Worm (Caenorhabditis elegans): ENCODE measurements around the gene C05D12.3.

Gene C05D12.3

ce11 chrII:11424579-11425316, at the start of gene C05D12.3:
C05D12.3 (plus strand) TSS chrII:11425266.
- TF ChIP-seq ref-1 (GFP tag; conservative IDR thresholded peaks at IDR 0.05) (no peak), med-1 (GFP tag; optimal IDR thresholded peaks at IDR 0.05; ENCODE audit: insufficient read depth) (no peak), ztf-29 (GFP tag; IDR thresholded peaks at IDR 0.05) (no peak), klf-2 (GFP tag; conservative IDR thresholded peaks at IDR 0.05) (no peak), ztf-23 (GFP tag; IDR thresholded peaks at IDR 0.05) (no peak), tab-1 (GFP tag; IDR thresholded peaks at IDR 0.05) (no peak), flt-1 (GFP tag; IDR thresholded peaks at IDR 0.05) (no peak), T22C8.4 (GFP tag; IDR thresholded peaks at IDR 0.05) (no peak), cog-1 (tag; optimal IDR thresholded peaks at IDR 0.05) (no peak)

ce11 chrII:11376026-11376425, 49.0 kb upstream of the C05D12.3 start:
- TF ChIP-seq ref-1 (GFP tag; conservative IDR thresholded peaks at IDR 0.05) (no peak), klf-2 (GFP tag; conservative IDR thresholded peaks at IDR 0.05) (no peak), T22C8.4 (GFP tag; IDR thresholded peaks at IDR 0.05) (no peak), flt-1 (GFP tag; IDR thresholded peaks at IDR 0.05) (no peak), cog-1 (tag; optimal IDR thresholded peaks at IDR 0.05) (no peak), ztf-23 (GFP tag; IDR thresholded peaks at IDR 0.05) (no peak), tab-1 (GFP tag; IDR thresholded peaks at IDR 0.05) (no peak), med-1 (GFP tag; optimal IDR thresholded peaks at IDR 0.05; ENCODE audit: insufficient read depth) (no peak), ztf-29 (GFP tag; IDR thresholded peaks at IDR 0.05) (no peak)

ce11 chrII:11376598-11377108, 48.4 kb upstream of the C05D12.3 start:
- TF ChIP-seq tab-1 (GFP tag; IDR thresholded peaks at IDR 0.05) (no peak), ref-1 (GFP tag; conservative IDR thresholded peaks at IDR 0.05) (no peak), ztf-29 (GFP tag; IDR thresholded peaks at IDR 0.05) (no peak), med-1 (GFP tag; optimal IDR thresholded peaks at IDR 0.05; ENCODE audit: insufficient read depth) (no peak), klf-2 (GFP tag; conservative IDR thresholded peaks at IDR 0.05) (no peak), ztf-23 (GFP tag; IDR thresholded peaks at IDR 0.05) (no peak), flt-1 (GFP tag; IDR thresholded peaks at IDR 0.05) (no peak), cog-1 (tag; optimal IDR thresholded peaks at IDR 0.05) (no peak), T22C8.4 (GFP tag; IDR thresholded peaks at IDR 0.05) (no peak)

- TF ChIP-seq cog-1 (tag; optimal IDR thresholded peaks at IDR 0.05) = no peak
- no peak for TF ChIP-seq ztf-29 (GFP tag; IDR thresholded peaks at IDR 0.05)
- no peak for TF ChIP-seq ref-1 (GFP tag; conservative IDR thresholded peaks at IDR 0.05)
- TF ChIP-seq T22C8.4 (GFP tag; IDR thresholded peaks at IDR 0.05) = no peak
- TF ChIP-seq med-1 (GFP tag; optimal IDR thresholded peaks at IDR 0.05; ENCODE audit: insufficient read depth) = no peak
- no peak for TF ChIP-seq klf-2 (GFP tag; conservative IDR thresholded peaks at IDR 0.05)
- TF ChIP-seq flt-1 (GFP tag; IDR thresholded peaks at IDR 0.05) = no peak
- TF ChIP-seq ztf-23 (GFP tag; IDR thresholded peaks at IDR 0.05) = no peak
- no peak for TF ChIP-seq tab-1 (GFP tag; IDR thresholded peaks at IDR 0.05)
Measured at ce11 chrII:11377700-11378099, 47.4 kb upstream of the C05D12.3 start.

ce11 chrII:11383058-11383457, 42.0 kb upstream of the C05D12.3 start, which contains the start of the genes C33B4.5 and C33B4.4:
C33B4.5 (plus strand) TSS chrII:11383327.
C33B4.4 (minus strand) TSS chrII:11383442.
- TF ChIP-seq flt-1 (GFP tag; IDR thresholded peaks at IDR 0.05) (no peak), T22C8.4 (GFP tag; IDR thresholded peaks at IDR 0.05) (no peak), ref-1 (GFP tag; conservative IDR thresholded peaks at IDR 0.05) (no peak), ztf-23 (GFP tag; IDR thresholded peaks at IDR 0.05) (no peak), ztf-29 (GFP tag; IDR thresholded peaks at IDR 0.05) (no peak), tab-1 (GFP tag; IDR thresholded peaks at IDR 0.05) (no peak), klf-2 (GFP tag; conservative IDR thresholded peaks at IDR 0.05) (no peak), med-1 (GFP tag; optimal IDR thresholded peaks at IDR 0.05; ENCODE audit: insufficient read depth) (no peak), cog-1 (tag; optimal IDR thresholded peaks at IDR 0.05) (no peak)

ce11 chrII:11384099-11384498, 41.0 kb upstream of the C05D12.3 start:
- TF ChIP-seq klf-2 (GFP tag; conservative IDR thresholded peaks at IDR 0.05) (no peak), cog-1 (tag; optimal IDR thresholded peaks at IDR 0.05) (no peak), ztf-29 (GFP tag; IDR thresholded peaks at IDR 0.05) (no peak), ztf-23 (GFP tag; IDR thresholded peaks at IDR 0.05) (no peak), T22C8.4 (GFP tag; IDR thresholded peaks at IDR 0.05) (no peak)

- no peak for TF ChIP-seq ztf-23 (GFP tag; IDR thresholded peaks at IDR 0.05)
- no peak for TF ChIP-seq med-1 (GFP tag; optimal IDR thresholded peaks at IDR 0.05; ENCODE audit: insufficient read depth)
- 0 out of 2 replicates have a peak, but pooled peaks have one; percentile 39 for TF ChIP-seq tab-1 (GFP tag; IDR thresholded peaks at IDR 0.05)
Measured at ce11 chrII:11386950-11387349, 38.1 kb upstream of the C05D12.3 start.

- TF ChIP-seq T22C8.4 (GFP tag; IDR thresholded peaks at IDR 0.05) = no peak
- no peak for TF ChIP-seq ztf-29 (GFP tag; IDR thresholded peaks at IDR 0.05)
- no peak for TF ChIP-seq klf-2 (GFP tag; conservative IDR thresholded peaks at IDR 0.05)
- no peak for TF ChIP-seq med-1 (GFP tag; optimal IDR thresholded peaks at IDR 0.05; ENCODE audit: insufficient read depth)
Measured at ce11 chrII:11390865-11391264, 34.2 kb upstream of the C05D12.3 start, which contains the start of gene shn-1. shn-1 (minus strand) TSS chrII:11390965.

- no peak for TF ChIP-seq cog-1 (tag; optimal IDR thresholded peaks at IDR 0.05)
- no peak for TF ChIP-seq ref-1 (GFP tag; conservative IDR thresholded peaks at IDR 0.05)
- no peak for TF ChIP-seq T22C8.4 (GFP tag; IDR thresholded peaks at IDR 0.05)
- TF ChIP-seq med-1 (GFP tag; optimal IDR thresholded peaks at IDR 0.05; ENCODE audit: insufficient read depth) = no peak
- TF ChIP-seq ztf-23 (GFP tag; IDR thresholded peaks at IDR 0.05) = no peak
- no peak for TF ChIP-seq tab-1 (GFP tag; IDR thresholded peaks at IDR 0.05)
- no peak for TF ChIP-seq flt-1 (GFP tag; IDR thresholded peaks at IDR 0.05)
- TF ChIP-seq ztf-29 (GFP tag; IDR thresholded peaks at IDR 0.05) = no peak
Measured at ce11 chrII:11392390-11392789, 32.7 kb upstream of the C05D12.3 start.

- no peak for TF ChIP-seq ztf-29 (GFP tag; IDR thresholded peaks at IDR 0.05)
- no peak for TF ChIP-seq klf-2 (GFP tag; conservative IDR thresholded peaks at IDR 0.05)
- TF ChIP-seq cog-1 (tag; optimal IDR thresholded peaks at IDR 0.05) = no peak
- no peak for TF ChIP-seq T22C8.4 (GFP tag; IDR thresholded peaks at IDR 0.05)
- no peak for TF ChIP-seq flt-1 (GFP tag; IDR thresholded peaks at IDR 0.05)
- TF ChIP-seq med-1 (GFP tag; optimal IDR thresholded peaks at IDR 0.05; ENCODE audit: insufficient read depth) = no peak
- TF ChIP-seq ztf-23 (GFP tag; IDR thresholded peaks at IDR 0.05) = no peak
- no peak for TF ChIP-seq tab-1 (GFP tag; IDR thresholded peaks at IDR 0.05)
- TF ChIP-seq ref-1 (GFP tag; conservative IDR thresholded peaks at IDR 0.05) = no peak
Measured at ce11 chrII:11393787-11394186, 31.3 kb upstream of the C05D12.3 start.
